Fruit fly (Drosophila melanogaster) whole organism, embryonic: ENCODE data around the gene Muc68Ca.

Source experiments
- Abd-B ChIP-seq: fragments of 200-800 bp; sonication (Bioruptor generic); optimal IDR thresholded peaks from 2 replicates; lab custom pipeline; 2018; ENCODE audit warnings: missing biosample characterization, mild to moderate bottlenecking, missing genetic modification characterization, moderate library complexity
- Atf6 ChIP-seq: fragments of 200-800 bp; sonication (Bioruptor generic); IDR thresholded peaks from 2 replicates; pipeline ENCODE4 v1.3.6; 2022; ENCODE audit warnings: missing biosample characterization, missing genetic modification characterization
- BEAF-32 ChIP-seq: fragments of 200-800 bp; sonication (Bioruptor generic); optimal IDR thresholded peaks from 3 replicates; lab custom pipeline; 2017; ENCODE audit warnings: missing biosample characterization, missing genetic modification characterization, mild to moderate bottlenecking, moderate library complexity, missing genetic modification reagents
- CG10543 ChIP-seq: fragments of 200-800 bp; sonication (Bioruptor generic); optimal IDR thresholded peaks from 3 replicates; lab custom pipeline; 2017; ENCODE audit warnings: missing biosample characterization, mild to moderate bottlenecking, missing genetic modification characterization, moderate library complexity
- CG13424 ChIP-seq: fragments of 200-800 bp; sonication (Bioruptor generic); optimal IDR thresholded peaks from 2 replicates; lab custom pipeline; 2019; ENCODE audit warnings: missing biosample characterization, mild to moderate bottlenecking, missing genetic modification characterization, moderate library complexity
- CG14710 ChIP-seq: fragments of 200-800 bp; sonication (Bioruptor generic); optimal IDR thresholded peaks from 3 replicates; lab custom pipeline; 2019; ENCODE audit warnings: missing biosample characterization, mild to moderate bottlenecking, missing genetic modification characterization, moderate library complexity
- CG15514 ChIP-seq: fragments of 200-800 bp; sonication (Bioruptor generic); optimal IDR thresholded peaks from 3 replicates; lab custom pipeline; 2017; ENCODE audit warnings: missing biosample characterization, missing genetic modification characterization, mild to moderate bottlenecking, moderate library complexity, missing genetic modification reagents
- CG15601 ChIP-seq: fragments of 200-800 bp; sonication (Bioruptor generic); optimal IDR thresholded peaks from 3 replicates; lab custom pipeline; 2019; ENCODE audit warnings: missing biosample characterization, mild to moderate bottlenecking, missing genetic modification characterization, moderate library complexity
- CG1603 ChIP-seq: fragments of 200-800 bp; sonication (Bioruptor generic); optimal IDR thresholded peaks from 2 replicates; lab custom pipeline; 2019; ENCODE audit warnings: missing biosample characterization, mild to moderate bottlenecking, missing genetic modification characterization, moderate library complexity
- CG16779 ChIP-seq: fragments of 200-800 bp; sonication (Bioruptor generic); IDR thresholded peaks from 2 replicates; pipeline ENCODE4 v1.3.6; 2022; ENCODE audit warnings: missing biosample characterization, missing genetic modification characterization
- CG18262 ChIP-seq: fragments of 200-800 bp; optimal IDR thresholded peaks from 3 replicates; lab custom pipeline; 2019; ENCODE audit warnings: missing biosample characterization, mild to moderate bottlenecking, missing genetic modification characterization, moderate library complexity
- CG2712 ChIP-seq: fragments of 200-800 bp; optimal IDR thresholded peaks from 3 replicates; lab custom pipeline; 2019; ENCODE audit warnings: missing biosample characterization, mild to moderate bottlenecking, missing genetic modification characterization, moderate library complexity
- CG31388 ChIP-seq: fragments of 200-800 bp; sonication (Bioruptor generic); optimal IDR thresholded peaks from 2 replicates; lab custom pipeline; 2016; ENCODE audit warnings: missing biosample characterization, missing genetic modification characterization
- CG32772 ChIP-seq: fragments of 200-800 bp; sonication (Bioruptor generic); IDR thresholded peaks from 2 replicates; pipeline ENCODE4 v1.3.6; 2022; ENCODE audit warnings: missing biosample characterization, missing genetic modification characterization
- CG33213 ChIP-seq: fragments of 200-800 bp; sonication (Bioruptor generic); optimal IDR thresholded peaks from 3 replicates; lab custom pipeline; 2016; ENCODE audit warnings: missing biosample characterization, missing genetic modification characterization
- CG34224 ChIP-seq: fragments of 200-800 bp; sonication (Bioruptor generic); IDR thresholded peaks from 3 replicates; pipeline ENCODE4 v1.3.6; 2022; ENCODE audit warnings: missing biosample characterization, missing genetic modification characterization; ENCODE audit not compliant: partially characterized antibody
- CG3726 ChIP-seq: fragments of 200-800 bp; sonication (Bioruptor generic); IDR thresholded peaks from 3 replicates; pipeline ENCODE4, ENCODE4 v1.3.6; 2022; ENCODE audit warnings: missing biosample characterization, missing genetic modification characterization
- CG5180 ChIP-seq: fragments of 200-800 bp; sonication (Bioruptor generic); optimal IDR thresholded peaks from 3 replicates; lab custom pipeline; 2017; ENCODE audit warnings: missing biosample characterization, missing genetic modification characterization, mild to moderate bottlenecking, moderate library complexity, missing genetic modification reagents
- CG5953 ChIP-seq: fragments of 200-800 bp; sonication (Bioruptor generic); IDR thresholded peaks from 2 replicates; pipeline ENCODE4 v1.3.6; 2022; ENCODE audit warnings: missing biosample characterization, missing genetic modification characterization
- CG6683 ChIP-seq: fragments of 200-800 bp; sonication (Bioruptor generic); optimal IDR thresholded peaks from 2 replicates; lab custom pipeline; 2017; ENCODE audit warnings: missing biosample characterization, mild to moderate bottlenecking, missing genetic modification characterization, missing genetic modification reagents
- CG6854 ChIP-seq: fragments of 200-800 bp; sonication (Bioruptor generic); optimal IDR thresholded peaks from 3 replicates; lab custom pipeline; 2017; ENCODE audit warnings: missing biosample characterization, mild to moderate bottlenecking, missing genetic modification characterization
- CG8944 ChIP-seq: fragments of 200-800 bp; sonication (Bioruptor generic); optimal IDR thresholded peaks from 3 replicates; lab custom pipeline; 2016; ENCODE audit warnings: missing biosample characterization, missing genetic modification characterization
- CG9817 ChIP-seq: fragments of 200-800 bp; sonication (Bioruptor generic); optimal IDR thresholded peaks from 2 replicates; lab custom pipeline; 2018; ENCODE audit warnings: missing biosample characterization, mild to moderate bottlenecking, missing genetic modification characterization, moderate library complexity
- CG9876 ChIP-seq: fragments of 200-800 bp; sonication (Bioruptor generic); optimal IDR thresholded peaks from 2 replicates; lab custom pipeline; 2016; ENCODE audit warnings: missing biosample characterization, missing genetic modification characterization
- Dip3 ChIP-seq: fragments of 200-800 bp; sonication (Bioruptor generic); optimal IDR thresholded peaks from 3 replicates; lab custom pipeline; 2016; ENCODE audit warnings: missing biosample characterization, missing genetic modification characterization
- Dref ChIP-seq: fragments of 200-800 bp; sonication (Bioruptor generic); IDR thresholded peaks from 2 replicates; pipeline ENCODE4 v1.3.6; 2022; ENCODE audit warnings: missing biosample characterization, missing genetic modification characterization
- E2f2 ChIP-seq: fragments of 200-800 bp; sonication (Bioruptor generic); IDR thresholded peaks from 2 replicates; pipeline ENCODE4 v1.3.6; 2022; ENCODE audit warnings: missing biosample characterization, missing genetic modification characterization
- Ets97D ChIP-seq: fragments of 200-800 bp; sonication (Bioruptor generic); optimal IDR thresholded peaks from 3 replicates; lab custom pipeline; 2016; ENCODE audit warnings: missing biosample characterization, missing genetic modification characterization
- Fer1 ChIP-seq: fragments of 200-800 bp; sonication (Bioruptor generic); optimal IDR thresholded peaks from 2 replicates; lab custom pipeline; 2017; ENCODE audit warnings: missing biosample characterization, mild to moderate bottlenecking, missing genetic modification characterization
- Fer3 ChIP-seq: fragments of 200-800 bp; sonication (Bioruptor generic); optimal IDR thresholded peaks from 2 replicates; lab custom pipeline; 2018; ENCODE audit warnings: missing biosample characterization, mild to moderate bottlenecking, missing genetic modification characterization, moderate library complexity
- Lhr ChIP-seq: fragments of 200-800 bp; sonication (Bioruptor generic); optimal IDR thresholded peaks from 3 replicates; lab custom pipeline; 2017; ENCODE audit warnings: mild to moderate bottlenecking, missing biosample characterization, missing genetic modification reagents, missing genetic modification characterization
- Med ChIP-seq: fragments of 200-800 bp; sonication (Bioruptor generic); peaks from one replicate; lab custom pipeline; 2016; ENCODE audit warnings: missing biosample characterization, missing genetic modification characterization, mild to moderate bottlenecking, inconsistent platforms, moderate library complexity
- Myb ChIP-seq: fragments of 200-800 bp; sonication (Bioruptor generic); optimal IDR thresholded peaks from 2 replicates; lab custom pipeline; 2016; ENCODE audit warnings: missing biosample characterization, missing genetic modification characterization
- NC2β ChIP-seq: fragments of 200-800 bp; sonication (Bioruptor generic); optimal IDR thresholded peaks from 2 replicates; lab custom pipeline; 2016; ENCODE audit warnings: missing biosample characterization, missing genetic modification characterization
- NK7.1 ChIP-seq: fragments of 200-800 bp; sonication (Bioruptor generic); optimal IDR thresholded peaks from 3 replicates; lab custom pipeline; 2016; ENCODE audit warnings: missing biosample characterization, missing genetic modification characterization
- Tbp ChIP-seq: fragments of >200 bp; optimal IDR thresholded peaks from 2 replicates; lab custom pipeline; 2018; ENCODE audit warnings: missing biosample characterization, missing genetic modification characterization
- aop ChIP-seq: fragments of 200-800 bp; sonication (Bioruptor generic); IDR thresholded peaks from 2 replicates; pipeline ENCODE4 v1.3.6; 2022; ENCODE audit warnings: missing biosample characterization, missing genetic modification characterization
- ap ChIP-seq: fragments of 200-800 bp; sonication (Bioruptor generic); IDR thresholded peaks from 2 replicates; pipeline ENCODE4 v1.3.6; 2022; ENCODE audit warnings: missing biosample characterization, missing genetic modification characterization
- chm ChIP-seq: fragments of 200-800 bp; sonication (Bioruptor generic); IDR thresholded peaks from 2 replicates; pipeline ENCODE4 v1.3.6; 2022; ENCODE audit warnings: missing biosample characterization, missing genetic modification characterization
- chn ChIP-seq: fragments of 200-800 bp; sonication (Bioruptor generic); optimal IDR thresholded peaks from 2 replicates; lab custom pipeline; 2016; ENCODE audit warnings: missing biosample characterization, missing genetic modification characterization
- dati ChIP-seq: fragments of 200-800 bp; sonication (Bioruptor generic); IDR thresholded peaks from 2 replicates; pipeline ENCODE4 v1.3.6; 2022; ENCODE audit warnings: missing biosample characterization, missing genetic modification characterization
- dpn ChIP-seq, 2 experiments: fragments of 200-800 bp; sonication (Bioruptor generic); optimal IDR thresholded peaks; 3 replicates each; lab custom pipeline; 2016; ENCODE audit warnings: missing biosample characterization in 2 of 2, missing genetic modification characterization in 2 of 2
- eve ChIP-seq, 2 experiments: fragments of >200 bp; optimal IDR thresholded peaks; 2 replicates each; lab custom pipeline; 2017; ENCODE audit warnings: missing biosample characterization in 2 of 2, missing genetic modification characterization in 2 of 2
- gfzf ChIP-seq: fragments of 200-800 bp; sonication (Bioruptor generic); optimal IDR thresholded peaks from 2 replicates; lab custom pipeline; 2016; ENCODE audit warnings: missing biosample characterization, mild to moderate bottlenecking, missing genetic modification characterization, moderate library complexity
- lilli ChIP-seq: fragments of 200-800 bp; sonication (Bioruptor generic); optimal IDR thresholded peaks from 3 replicates; lab custom pipeline; 2016; ENCODE audit warnings: missing biosample characterization, missing genetic modification characterization
- luna ChIP-seq: fragments of 200-800 bp; sonication (Bioruptor generic); optimal IDR thresholded peaks from 2 replicates; lab custom pipeline; 2016; ENCODE audit warnings: missing biosample characterization, missing genetic modification characterization
- pzg ChIP-seq: fragments of 200-800 bp; sonication (Bioruptor generic); optimal IDR thresholded peaks from 3 replicates; lab custom pipeline; 2018; ENCODE audit warnings: missing biosample characterization, mild to moderate bottlenecking, missing genetic modification characterization, moderate library complexity
- ro ChIP-seq: fragments of 200-800 bp; sonication (Bioruptor generic); IDR thresholded peaks from 2 replicates; pipeline ENCODE4 v1.3.6; 2022; ENCODE audit warnings: missing biosample characterization, missing genetic modification characterization
- sr ChIP-seq: fragments of 200-800 bp; sonication (Bioruptor generic); IDR thresholded peaks from 3 replicates; pipeline ENCODE4 v1.3.6; 2022; ENCODE audit warnings: missing biosample characterization, missing genetic modification characterization
- stc ChIP-seq: fragments of 200-800 bp; sonication (Bioruptor generic); IDR thresholded peaks from 2 replicates; pipeline ENCODE4 v1.3.6; 2022; ENCODE audit warnings: missing biosample characterization, missing genetic modification characterization
- toy ChIP-seq: fragments of 200-800 bp; sonication (Bioruptor generic); IDR thresholded peaks from 2 replicates; pipeline ENCODE4 v1.3.6; 2022; ENCODE audit warnings: missing biosample characterization, missing genetic modification characterization
- ttk ChIP-seq: fragments of 200-800 bp; sonication (Bioruptor generic); IDR thresholded peaks from 2 replicates; pipeline ENCODE4 v2.1.2; 2022; ENCODE audit warnings: missing biosample characterization, missing genetic modification characterization

Gene Muc68Ca

dm6 chr3L:11630684-11631083 is 10.8 kb upstream of the Muc68Ca start (continued):
- TF ChIP-seq CG16779 (GFP tag; lab: Robert Waterston, UW): no peak
- TF ChIP-seq Myb (GFP tag; lab: Kevin White, UChicago): peak; percentile 96
- peak; percentile 68 for TF ChIP-seq Dref (GFP tag; lab: Robert Waterston, UW)
- no peak for TF ChIP-seq CG5953 (GFP tag; lab: Robert Waterston, UW)
- no peak for TF ChIP-seq Atf6 (GFP tag; lab: Robert Waterston, UW)
- TF ChIP-seq CG6683 (GFP tag; lab: Kevin White, UChicago): no peak
- no peak for TF ChIP-seq CG9876
- TF ChIP-seq NC2β (GFP tag; lab: Kevin White, UChicago): no peak
- TF ChIP-seq CG14710 (tag; lab: Kevin White, UChicago): no peak
- no peak for TF ChIP-seq CG9817 (tag; lab: Kevin White, UChicago)
- no peak for TF ChIP-seq CG3726
- TF ChIP-seq ap (GFP tag; lab: Robert Waterston, UW): no peak
- peak in 1 of 2 experiments; percentile 50 for TF ChIP-seq eve (GFP tag; optimal IDR thresholded peaks at IDR 0.05; lab: Kevin White, UChicago)
- TF ChIP-seq pzg (GFP tag; lab: Kevin White, UChicago): peak; percentile 61
- no peak for TF ChIP-seq stc (GFP tag; lab: Robert Waterston, UW)
- TF ChIP-seq CG34224 (GFP tag; lab: Robert Waterston, UW): peak; percentile 21; the same call in 2 of the 3 replicates
- peak; percentile 5 for TF ChIP-seq CG1603 (tag; lab: Kevin White, UChicago)
- TF ChIP-seq Fer1: no peak
- peak; percentile 57 for TF ChIP-seq CG15514 (GFP tag; lab: Kevin White, UChicago)
- no peak for TF ChIP-seq toy
- no peak for TF ChIP-seq CG15601
- TF ChIP-seq ttk: no peak
- peak; percentile 23 for TF ChIP-seq Med (GFP tag; lab: Kevin White, UChicago)
- TF ChIP-seq Dip3 (GFP tag; lab: Kevin White, UChicago): no peak
- no peak for TF ChIP-seq CG6854 (GFP tag; lab: Kevin White, UChicago)
- TF ChIP-seq BEAF-32: peak; percentile 36
- no peak for TF ChIP-seq CG31388 (GFP tag; lab: Kevin White, UChicago)
- TF ChIP-seq luna (GFP tag; lab: Kevin White, UChicago): no peak
- peak; percentile 33 for TF ChIP-seq Ets97D
- TF ChIP-seq chm (GFP tag; lab: Robert Waterston, UW): no peak
- no peak for TF ChIP-seq CG8944 (GFP tag; lab: Kevin White, UChicago)
- TF ChIP-seq CG32772 (GFP tag; lab: Robert Waterston, UW): no peak
- no peak for TF ChIP-seq CG2712 (tag; lab: Kevin White, UChicago)
- TF ChIP-seq gfzf (GFP tag; lab: Kevin White, UChicago): peak; percentile 60
- TF ChIP-seq CG10543 (GFP tag; lab: Kevin White, UChicago): no peak
- TF ChIP-seq CG33213 (GFP tag; lab: Kevin White, UChicago): no peak
- no peak for TF ChIP-seq CG13424 (tag; lab: Kevin White, UChicago)
- TF ChIP-seq E2f2 (GFP tag; lab: Robert Waterston, UW): peak; percentile 93
- no peak for TF ChIP-seq lilli (GFP tag; lab: Kevin White, UChicago)
- TF ChIP-seq aop (GFP tag; lab: Robert Waterston, UW): no peak
- TF ChIP-seq sr: no peak
- TF ChIP-seq dpn (GFP tag; optimal IDR thresholded peaks at IDR 0.05; lab: Kevin White, UChicago): no peak
- no peak for TF ChIP-seq chn (GFP tag; lab: Kevin White, UChicago)
- TF ChIP-seq CG18262 (tag; lab: Kevin White, UChicago): no peak
- TF ChIP-seq Lhr (GFP tag; lab: Kevin White, UChicago): no peak
- no peak for TF ChIP-seq Fer3 (tag; lab: Kevin White, UChicago)
- no peak for TF ChIP-seq dati
- no peak for TF ChIP-seq CG5180
- TF ChIP-seq Abd-B (GFP tag; lab: Kevin White, UChicago): no peak
- TF ChIP-seq NK7.1: no peak
- TF ChIP-seq ro (GFP tag; lab: Robert Waterston, UW): no peak
- TF ChIP-seq Tbp: no peak
